Worm (Caenorhabditis elegans) whole organism, early embryonic: ENCODE measurements around the gene T06E4.5.

Source experiments
- B0310.2 ChIP-seq: sonication (generic microtip); optimal IDR thresholded peaks from 2 replicates; lab custom pipeline; 2016; ENCODE audit warnings: mild to moderate bottlenecking, missing genetic modification characterization, missing compliant biosample characterization
- aly-1 ChIP-seq: sonication (generic microtip); optimal IDR thresholded peaks from 2 replicates; lab custom pipeline; 2016; ENCODE audit warnings: missing genetic modification characterization, missing compliant biosample characterization
- ama-1 ChIP-seq: fragments of 150-350 bp; optimal IDR thresholded peaks from 2 replicates; lab custom pipeline; 2014
- ceh-13 ChIP-seq: fragments of 200-800 bp; sonication (Bioruptor generic); optimal IDR thresholded peaks from 2 replicates; lab custom pipeline; 2018; ENCODE audit warnings: mild to moderate bottlenecking, missing genetic modification characterization, missing compliant biosample characterization
- ceh-36 ChIP-seq: sonication (generic microtip); optimal IDR thresholded peaks from 2 replicates; lab custom pipeline; 2016; ENCODE audit warnings: missing genetic modification characterization, inconsistent platforms, missing compliant biosample characterization
- ets-7 ChIP-seq: sonication (generic microtip); optimal IDR thresholded peaks from 2 replicates; lab custom pipeline; 2016; ENCODE audit warnings: missing genotype, missing genetic modification characterization, missing compliant biosample characterization
- flt-1 ChIP-seq: fragments of 200-800 bp; sonication (Bioruptor generic); IDR thresholded peaks from 2 replicates; pipeline ENCODE4 v1.3.6; 2022; ENCODE audit warnings: missing genetic modification characterization, missing compliant biosample characterization
- hmbx-1 ChIP-seq: sonication (generic microtip); optimal IDR thresholded peaks from 2 replicates; lab custom pipeline; 2016; ENCODE audit warnings: mild to moderate bottlenecking, missing genetic modification characterization, missing compliant biosample characterization
- hmg-4 ChIP-seq: fragments of 200-800 bp; sonication (Bioruptor generic); optimal IDR thresholded peaks from 2 replicates; lab custom pipeline; 2018; ENCODE audit warnings: mild to moderate bottlenecking, missing genetic modification characterization, missing compliant biosample characterization
- sea-1 ChIP-seq: fragments of 200-800 bp; sonication (Bioruptor generic); conservative IDR thresholded peaks from 2 replicates; pipeline ENCODE4 v1.3.6; 2022; ENCODE audit warnings: missing genetic modification characterization, missing compliant biosample characterization
- tbx-37 ChIP-seq: fragments of 200-800 bp; sonication (Bioruptor generic); conservative IDR thresholded peaks from 2 replicates; pipeline ENCODE4 v1.3.6; 2022; ENCODE audit warnings: missing genetic modification reagents, missing genetic modification characterization, missing compliant biosample characterization

- TF ChIP-seq flt-1 (GFP tag; lab: Robert Waterston, UW) (no peak), hmg-4 (GFP tag; lab: Kevin White, UChicago) (no peak), ama-1 (no peak), B0310.2 (tag; lab: Kevin White, UChicago) (no peak), ceh-13 (no peak), aly-1 (tag; lab: Kevin White, UChicago) (no peak), ets-7 (no peak), hmbx-1 (no peak), ceh-36 (tag; lab: Kevin White, UChicago) (no peak), tbx-37 (GFP tag; lab: Robert Waterston, UW) (no peak), sea-1 (GFP tag; lab: Robert Waterston, UW) (no peak)
Measured at ce11 chrV:9632348-9632747, 1.3 kb downstream of the T06E4.5 start.
